Worm (Caenorhabditis elegans) whole organism, L4 larva: ENCODE data around the gene M176.5.
"Not testable (repeated sequence)": the region's sequence is repeated elsewhere in the genome, so short reads cannot be mapped to it uniquely, and the experiment has no call there.

Experiments used
- D1046.2 ChIP-seq: fragments of 200-800 bp; sonication (Bioruptor generic); IDR thresholded peaks from 2 replicates; pipeline ENCODE4 v1.3.6; 2022; ENCODE audit warnings: missing genetic modification characterization, missing compliant biosample characterization
- F26F4.8 ChIP-seq: fragments of 200-800 bp; sonication (Bioruptor generic); conservative IDR thresholded peaks from 2 replicates; pipeline ENCODE4 v1.3.6; 2022; ENCODE audit warnings: missing genetic modification characterization, missing compliant biosample characterization
- F37D6.2 ChIP-seq: sonication (generic microtip); optimal IDR thresholded peaks from 2 replicates; lab custom pipeline; 2016; ENCODE audit warnings: mild to moderate bottlenecking, missing genetic modification characterization, missing compliant biosample characterization
- R02D3.7 ChIP-seq: fragments of 150-350 bp; sonication (generic microtip); optimal IDR thresholded peaks from 3 replicates; lab custom pipeline; 2014; ENCODE audit warnings: missing biosample characterization, missing genetic modification characterization
- Y105C5A.15 ChIP-seq: fragments of 200-800 bp; sonication (Bioruptor generic); IDR thresholded peaks from 2 replicates; pipeline ENCODE4 v1.3.6; 2022; ENCODE audit warnings: missing genetic modification characterization, missing compliant biosample characterization
- Y48G9A.11 ChIP-seq: fragments of 200-800 bp; sonication (Bioruptor generic); IDR thresholded peaks from 2 replicates; pipeline ENCODE4 v1.3.6; 2022; ENCODE audit warnings: missing genetic modification reagents, missing genetic modification characterization, missing compliant biosample characterization
- ceh-20 ChIP-seq: fragments of 200-800 bp; sonication (Bioruptor generic); IDR thresholded peaks from 2 replicates; pipeline ENCODE4 v1.3.6; 2022; ENCODE audit warnings: missing genetic modification reagents, missing genetic modification characterization, missing compliant biosample characterization
- ceh-28 ChIP-seq: fragments of 150-350 bp; optimal IDR thresholded peaks from 2 replicates; lab custom pipeline; 2014; ENCODE audit warnings: missing biosample characterization, missing genetic modification reagents, missing genetic modification characterization
- ceh-62 ChIP-seq: sonication (generic microtip); optimal IDR thresholded peaks from 2 replicates; lab custom pipeline; 2017; ENCODE audit warnings: missing biosample characterization, missing genetic modification characterization
- ces-1 ChIP-seq: fragments of 150-350 bp; sonication (generic microtip); optimal IDR thresholded peaks from 4 replicates; lab custom pipeline; 2014; ENCODE audit warnings: missing biosample characterization, missing genetic modification reagents, missing genetic modification characterization
- daf-16 ChIP-seq, 3 experiments: sonication (generic microtip); optimal IDR thresholded peaks; 2 replicates each; lab custom pipeline; 2016 to 2017; ENCODE audit warnings: missing genetic modification characterization in 3 of 3, missing genetic modification reagents in 3 of 3, mild to moderate bottlenecking in 2 of 3, missing compliant biosample characterization in 2 of 3, missing biosample characterization in 1 of 3, moderate library complexity in 1 of 3
- daf-19 ChIP-seq: fragments of 200-800 bp; sonication (Bioruptor generic); conservative IDR thresholded peaks from 2 replicates; pipeline ENCODE4 v1.3.6; 2022; ENCODE audit warnings: missing genetic modification characterization, missing compliant biosample characterization
- dmd-9 ChIP-seq: fragments of 200-800 bp; sonication (Bioruptor generic); IDR thresholded peaks from 2 replicates; pipeline ENCODE4 v1.3.6; 2022; ENCODE audit warnings: missing genetic modification reagents, missing genetic modification characterization, missing compliant biosample characterization
- dve-1 ChIP-seq: sonication (generic microtip); optimal IDR thresholded peaks from 2 replicates; lab custom pipeline; 2017; ENCODE audit warnings: antibody characterized with exemption, mild to moderate bottlenecking, missing genetic modification characterization, missing compliant biosample characterization; ENCODE audit not compliant: insufficient read depth
- fos-1 ChIP-seq: fragments of 150-350 bp; optimal IDR thresholded peaks from 2 replicates; lab custom pipeline; 2014; ENCODE audit warnings: missing biosample characterization, missing genetic modification characterization
- gei-8 ChIP-seq: fragments of 200-800 bp; sonication (Bioruptor generic); optimal IDR thresholded peaks from 2 replicates; lab custom pipeline; 2018; ENCODE audit warnings: mild to moderate bottlenecking, missing genetic modification characterization, missing compliant biosample characterization
- hif-1 ChIP-seq, 2 experiments: sonication (generic microtip); optimal IDR thresholded peaks; 2 replicates each; lab custom pipeline; 2016 to 2017; ENCODE audit warnings: missing compliant biosample characterization in 2 of 2, missing genetic modification characterization in 2 of 2, missing genetic modification reagents in 2 of 2, missing genotype in 2 of 2, mild to moderate bottlenecking in 1 of 2
- hmg-1.1 ChIP-seq: fragments of 200-800 bp; sonication (Bioruptor generic); IDR thresholded peaks from 2 replicates; pipeline ENCODE4 v1.3.6; 2022; ENCODE audit warnings: missing genetic modification reagents, missing genetic modification characterization, missing compliant biosample characterization
- jun-1 ChIP-seq: fragments of 150-350 bp; optimal IDR thresholded peaks from 2 replicates; lab custom pipeline; 2014; ENCODE audit warnings: missing biosample characterization, missing genetic modification reagents, missing genetic modification characterization
- lin-29 ChIP-seq: fragments of 200-800 bp; sonication (Bioruptor generic); IDR thresholded peaks from 2 replicates; pipeline ENCODE4 v1.3.6; 2022; ENCODE audit warnings: missing genetic modification reagents, missing genetic modification characterization, missing compliant biosample characterization
- lir-3 ChIP-seq: sonication (generic microtip); optimal IDR thresholded peaks from 2 replicates; lab custom pipeline; 2016; ENCODE audit warnings: mild to moderate bottlenecking, missing genetic modification characterization, missing compliant biosample characterization
- madf-9 ChIP-seq: fragments of 200-800 bp; sonication (Bioruptor generic); conservative IDR thresholded peaks from 2 replicates; pipeline ENCODE4 v1.3.6; 2022; ENCODE audit warnings: missing genetic modification reagents, missing genetic modification characterization, missing compliant biosample characterization
- mdt-29 ChIP-seq: fragments of 200-800 bp; sonication (Bioruptor generic); IDR thresholded peaks from 2 replicates; pipeline ENCODE4 v1.3.6; 2022; ENCODE audit warnings: missing genetic modification reagents, missing genetic modification characterization, missing compliant biosample characterization
- mep-1 ChIP-seq: fragments of 150-350 bp; sonication (generic microtip); optimal IDR thresholded peaks from 3 replicates; lab custom pipeline; 2014; ENCODE audit warnings: missing biosample characterization, missing genetic modification characterization
- nhr-102 ChIP-seq: sonication (generic microtip); optimal IDR thresholded peaks from 2 replicates; lab custom pipeline; 2016; ENCODE audit warnings: mild to moderate bottlenecking, missing genetic modification characterization, moderate library complexity, missing compliant biosample characterization
- nhr-28 ChIP-seq: fragments of 150-350 bp; optimal IDR thresholded peaks from 2 replicates; lab custom pipeline; 2014; ENCODE audit warnings: missing biosample characterization, missing genetic modification characterization
- nhr-77 ChIP-seq: fragments of 150-350 bp; optimal IDR thresholded peaks from 2 replicates; lab custom pipeline; 2014; ENCODE audit warnings: missing biosample characterization, missing genetic modification characterization
- rbr-2 ChIP-seq: sonication (generic microtip); optimal IDR thresholded peaks from 2 replicates; lab custom pipeline; 2016; ENCODE audit warnings: missing genotype, missing genetic modification characterization, missing compliant biosample characterization
- snpc-1.2 ChIP-seq: fragments of 200-800 bp; sonication (Bioruptor generic); IDR thresholded peaks from 2 replicates; pipeline ENCODE4 v1.3.6; 2022; ENCODE audit warnings: missing genetic modification reagents, missing genetic modification characterization, missing compliant biosample characterization
- snpc-4 ChIP-seq: fragments of 150-350 bp; optimal IDR thresholded peaks from 2 replicates; lab custom pipeline; 2014; ENCODE audit warnings: missing biosample characterization, missing genetic modification characterization
- spr-1 ChIP-seq: sonication (generic microtip); optimal IDR thresholded peaks from 2 replicates; lab custom pipeline; 2016; ENCODE audit warnings: mild to moderate bottlenecking, missing genetic modification characterization, missing compliant biosample characterization
- spr-3 ChIP-seq: fragments of 200-800 bp; sonication (Bioruptor generic); optimal IDR thresholded peaks from 2 replicates; lab custom pipeline; 2018; ENCODE audit warnings: mild to moderate bottlenecking, missing genetic modification characterization, missing compliant biosample characterization
- tra-1 ChIP-seq: fragments of 200-800 bp; sonication (Bioruptor generic); IDR thresholded peaks from 2 replicates; pipeline ENCODE4 v1.3.6; 2022; ENCODE audit warnings: missing genetic modification reagents, missing genetic modification characterization, missing compliant biosample characterization
- zag-1 ChIP-seq: fragments of 150-350 bp; optimal IDR thresholded peaks from 2 replicates; lab custom pipeline; 2014; ENCODE audit warnings: missing biosample characterization, missing genetic modification characterization
- zfp-2 ChIP-seq: sonication (generic microtip); optimal IDR thresholded peaks from 2 replicates; lab custom pipeline; 2016; ENCODE audit warnings: mild to moderate bottlenecking, missing genetic modification characterization, missing compliant biosample characterization
- zip-2 ChIP-seq: fragments of 150-350 bp; optimal IDR thresholded peaks from 2 replicates; lab custom pipeline; 2014; ENCODE audit warnings: missing biosample characterization, missing genetic modification characterization
- ztf-11 ChIP-seq: fragments of 150-350 bp; optimal IDR thresholded peaks from 2 replicates; lab custom pipeline; 2014; ENCODE audit warnings: missing biosample characterization, missing genetic modification characterization
- ztf-7 ChIP-seq: fragments of 150-350 bp; optimal IDR thresholded peaks from 2 replicates; lab custom pipeline; 2014; ENCODE audit warnings: missing biosample characterization, missing genetic modification characterization

Gene M176.5

ce11 chrII:9468414-9468813 lies 40.9 kb upstream of the M176.5 start, which contains the start of gene chil-23 (continued):
- TF ChIP-seq Y48G9A.11 (GFP tag; lab: Robert Waterston, UW) (no peak), ceh-20 (GFP tag; lab: Robert Waterston, UW) (no peak), lir-3 (tag; lab: Kevin White, UChicago) (no peak), mep-1 (tag; lab: Kevin White, UChicago) (no peak), ceh-28 (tag; lab: Kevin White, UChicago) (no peak), zip-2 (tag; lab: Kevin White, UChicago) (no peak), ztf-7 (no peak), daf-16 (GFP tag; optimal IDR thresholded peaks at IDR 0.05; lab: Kevin White, UChicago) (no peak), daf-16 (tag; optimal IDR thresholded peaks at IDR 0.05; lab: Kevin White, UChicago) (peak; percentile 70), F37D6.2 (tag; lab: Kevin White, UChicago) (no peak), lin-29 (GFP tag; lab: Robert Waterston, UW) (no peak), dve-1 (tag; lab: Kevin White, UChicago) (peak; percentile 81), ces-1 (GFP tag; lab: Kevin White, UChicago) (no peak), F26F4.8 (GFP tag; lab: Robert Waterston, UW) (no peak), tra-1 (GFP tag; lab: Robert Waterston, UW) (no peak), hmg-1.1 (GFP tag; lab: Robert Waterston, UW) (no peak)
- TF ChIP-seq, all 104 proteins: peak for 8

- TF ChIP-seq spr-3 (GFP tag; lab: Kevin White, UChicago): no peak
- TF ChIP-seq snpc-4 (tag; lab: Kevin White, UChicago): no peak
- no peak for TF ChIP-seq ceh-62 (tag; lab: Kevin White, UChicago)
- no peak for TF ChIP-seq zag-1
- TF ChIP-seq R02D3.7 (tag; lab: Kevin White, UChicago): no peak
- no peak for TF ChIP-seq dmd-9 (GFP tag; lab: Robert Waterston, UW)
- TF ChIP-seq ztf-11 (tag; lab: Kevin White, UChicago): no peak
- no peak for TF ChIP-seq spr-1 (tag; lab: Kevin White, UChicago)
Measured at ce11 chrII:9466095-9466494, 38.6 kb upstream of the M176.5 start, which contains the start of gene chil-22. chil-22 (minus strand) TSS chrII:9466195.

DNA sequence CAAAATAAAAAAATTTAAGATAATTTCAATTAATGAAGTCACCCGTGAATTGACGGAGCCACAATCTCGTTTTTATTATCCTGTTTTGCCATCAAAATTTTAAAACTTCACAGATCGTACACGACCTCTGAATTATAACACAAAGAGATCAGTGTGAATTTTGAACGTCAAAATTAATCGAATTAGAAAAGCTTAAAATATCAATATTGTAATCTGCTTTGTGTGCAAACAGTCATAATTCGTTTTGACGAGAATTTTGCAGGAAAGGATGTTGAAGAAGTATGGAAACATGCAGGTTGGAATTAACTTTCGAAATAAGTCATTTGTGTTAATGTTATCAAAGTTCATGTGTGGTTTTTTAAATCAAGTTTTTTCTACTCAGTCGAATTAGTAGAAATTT lies 34.3 kb upstream of the M176.5 start, which contains the start of gene chil-21:
Gene chil-21 (minus strand): TSS at position 101 of the 400 bp plus-strand sequence.
- TF ChIP-seq gei-8, Y105C5A.15, zag-1: not testable (repeated sequence)

DNA sequence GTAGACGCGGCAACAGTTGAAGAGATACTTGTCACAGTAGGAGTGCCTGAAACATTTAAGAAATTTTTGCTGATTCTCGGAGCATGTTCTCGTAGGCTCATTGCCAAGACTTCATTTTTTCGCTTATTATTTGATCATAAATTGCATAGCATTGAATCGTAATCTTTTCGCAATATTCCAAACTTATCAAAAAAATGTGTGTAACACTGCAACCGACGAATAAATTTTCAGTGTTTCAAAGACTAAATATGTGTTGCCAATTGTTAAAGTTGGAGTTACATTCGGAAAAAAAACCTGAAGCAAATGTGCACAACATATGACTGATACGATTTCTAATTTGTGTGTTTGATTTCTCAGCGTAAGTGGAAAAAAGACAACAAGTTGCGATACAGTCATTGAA lies 31.9 kb upstream of the M176.5 start, which contains the start of gene R09D1.14:
Gene R09D1.14 (minus strand): TSS at position 101 of the 400 bp plus-strand sequence.
- TF ChIP-seq fos-1 (tag; lab: Kevin White, UChicago); madf-9; zfp-2: not testable (repeated sequence)
- TF ChIP-seq, all 104 proteins: peak for 0; not testable (repeated sequence) for 104

ce11 chrII:9454304-9454703 lies 26.8 kb upstream of the M176.5 start, which contains the start of gene chil-19:
chil-19 (minus strand) TSS chrII:9454404.
- no peak for TF ChIP-seq Y48G9A.11 (GFP tag; lab: Robert Waterston, UW)
- TF ChIP-seq rbr-2 (tag; lab: Kevin White, UChicago): no peak
- no peak for TF ChIP-seq fos-1 (tag; lab: Kevin White, UChicago)
- TF ChIP-seq ztf-7: no peak
- no peak for TF ChIP-seq spr-1 (tag; lab: Kevin White, UChicago)
- TF ChIP-seq dve-1 (tag; lab: Kevin White, UChicago): no peak
- TF ChIP-seq nhr-28: no peak
- TF ChIP-seq nhr-102 (tag; lab: Kevin White, UChicago): no peak
- no peak for TF ChIP-seq hif-1 (tag; optimal IDR thresholded peaks at IDR 0.05; lab: Kevin White, UChicago)
- TF ChIP-seq nhr-77 (tag; lab: Kevin White, UChicago): no peak
- no peak for TF ChIP-seq hmg-1.1 (GFP tag; lab: Robert Waterston, UW)
- no peak for TF ChIP-seq mdt-29 (GFP tag; lab: Robert Waterston, UW)
- TF ChIP-seq D1046.2 (GFP tag; lab: Robert Waterston, UW): no peak
- TF ChIP-seq snpc-1.2 (GFP tag; lab: Robert Waterston, UW): no peak
- TF ChIP-seq snpc-4 (tag; lab: Kevin White, UChicago): no peak
- no peak for TF ChIP-seq daf-19 (GFP tag; lab: Robert Waterston, UW)
- TF ChIP-seq jun-1: no peak
- no peak for TF ChIP-seq F37D6.2 (tag; lab: Kevin White, UChicago)
